Worm (Caenorhabditis elegans) whole organism, L3 larva: Measurements from ENCODE around the gene mam-5.

Source experiments
- ceh-16 ChIP-seq: sonication (generic microtip); optimal IDR thresholded peaks from 2 replicates; lab custom pipeline; 2017; ENCODE audit warnings: missing biosample characterization, missing genetic modification characterization
- fkh-10 ChIP-seq: sonication (generic microtip); optimal IDR thresholded peaks from 2 replicates; lab custom pipeline; 2017; ENCODE audit warnings: missing biosample characterization, missing genetic modification reagents, missing genetic modification characterization
- nhr-237 ChIP-seq: fragments of 150-350 bp; optimal IDR thresholded peaks from 2 replicates; lab custom pipeline; 2014; ENCODE audit warnings: missing biosample characterization, missing genetic modification characterization
- nhr-43 ChIP-seq: sonication (generic microtip); optimal IDR thresholded peaks from 2 replicates; lab custom pipeline; 2016; ENCODE audit warnings: mild to moderate bottlenecking, missing genetic modification characterization, missing compliant biosample characterization; ENCODE audit not compliant: poor library complexity, severe bottlenecking
- nhr-76 ChIP-seq: fragments of 150-350 bp; sonication (generic microtip); optimal IDR thresholded peaks from 5 replicates; lab custom pipeline; 2014; ENCODE audit warnings: missing biosample characterization, missing genetic modification characterization
- zag-1 ChIP-seq: fragments of 150-350 bp; optimal IDR thresholded peaks from 2 replicates; lab custom pipeline; 2014; ENCODE audit warnings: missing biosample characterization, missing genetic modification characterization

DNA sequence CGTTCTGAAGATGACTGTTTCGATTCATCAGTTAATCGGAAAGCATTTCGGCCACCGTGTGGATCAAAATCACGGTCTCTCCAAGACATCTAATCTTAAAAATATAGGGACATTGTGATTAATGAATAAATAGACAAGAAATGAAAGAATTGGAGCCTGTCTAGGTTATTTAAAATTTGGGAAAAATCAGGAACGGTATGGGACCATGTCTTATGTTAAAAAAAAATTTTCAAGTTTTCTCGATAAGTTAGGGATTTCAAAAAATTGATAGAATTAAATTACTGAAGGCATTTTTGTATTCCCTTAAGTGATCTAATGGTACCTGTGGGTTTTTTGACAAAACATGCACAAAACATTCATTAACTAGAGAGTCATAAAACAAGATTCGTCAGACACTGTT lies 23.6 kb downstream of the mam-5 start, which contains the start of gene unc-41:
- TF ChIP-seq nhr-43 (tag; lab: Kevin White, UChicago) (no peak), nhr-237 (tag; lab: Kevin White, UChicago) (no peak), fkh-10 (GFP tag; lab: Kevin White, UChicago) (no peak), zag-1 (tag; lab: Kevin White, UChicago) (no peak), ceh-16 (tag; lab: Kevin White, UChicago) (no peak), nhr-76 (tag; lab: Kevin White, UChicago) (no peak)
